Fruit fly (Drosophila melanogaster) whole organism, embryonic: ENCODE results near the gene CG15547.

Experiments used
- Awh ChIP-seq: fragments of 200-800 bp; sonication (Bioruptor generic); IDR thresholded peaks from 2 replicates; pipeline ENCODE4, ENCODE4 v1.3.6; 2022; ENCODE audit warnings: missing biosample characterization, missing genetic modification characterization
- CG10209 ChIP-seq: fragments of 200-800 bp; sonication (Bioruptor generic); optimal IDR thresholded peaks from 3 replicates; lab custom pipeline; 2017; ENCODE audit warnings: missing biosample characterization, mild to moderate bottlenecking, missing genetic modification characterization, missing genetic modification reagents
- CG10431 ChIP-seq: fragments of 200-800 bp; sonication (Bioruptor generic); optimal IDR thresholded peaks from 3 replicates; lab custom pipeline; 2018; ENCODE audit warnings: missing biosample characterization, mild to moderate bottlenecking, missing genetic modification characterization
- CG10654 ChIP-seq: fragments of 200-800 bp; sonication (Bioruptor generic); optimal IDR thresholded peaks from 2 replicates; lab custom pipeline; 2016; ENCODE audit warnings: missing biosample characterization, missing genetic modification characterization
- CG11456 ChIP-seq: fragments of 200-800 bp; sonication (Bioruptor generic); IDR thresholded peaks from 3 replicates; pipeline ENCODE4 v1.3.6; 2022; ENCODE audit warnings: missing biosample characterization, missing genetic modification characterization
- CG12236 ChIP-seq: fragments of 200-800 bp; sonication (Bioruptor generic); optimal IDR thresholded peaks from 2 replicates; lab custom pipeline; 2016; ENCODE audit warnings: missing biosample characterization, missing genetic modification characterization
- CG13123 ChIP-seq: fragments of 200-800 bp; sonication (Bioruptor generic); optimal IDR thresholded peaks from 2 replicates; lab custom pipeline; 2016; ENCODE audit warnings: missing biosample characterization, missing genetic modification characterization
- CG14710 ChIP-seq: fragments of 200-800 bp; sonication (Bioruptor generic); optimal IDR thresholded peaks from 3 replicates; lab custom pipeline; 2019; ENCODE audit warnings: missing biosample characterization, mild to moderate bottlenecking, missing genetic modification characterization, moderate library complexity
- CG15269 ChIP-seq: fragments of 200-800 bp; sonication (Bioruptor generic); optimal IDR thresholded peaks from 2 replicates; lab custom pipeline; 2018; ENCODE audit warnings: missing biosample characterization, mild to moderate bottlenecking, missing genetic modification characterization, moderate library complexity
- CG15601 ChIP-seq: fragments of 200-800 bp; sonication (Bioruptor generic); optimal IDR thresholded peaks from 3 replicates; lab custom pipeline; 2019; ENCODE audit warnings: missing biosample characterization, mild to moderate bottlenecking, missing genetic modification characterization, moderate library complexity
- CG1603 ChIP-seq: fragments of 200-800 bp; sonication (Bioruptor generic); optimal IDR thresholded peaks from 2 replicates; lab custom pipeline; 2019; ENCODE audit warnings: missing biosample characterization, mild to moderate bottlenecking, missing genetic modification characterization, moderate library complexity
- CG16863 ChIP-seq: fragments of 200-800 bp; sonication (Bioruptor generic); optimal IDR thresholded peaks from 3 replicates; lab custom pipeline; 2016; ENCODE audit warnings: missing biosample characterization, missing genetic modification characterization
- CG17328 ChIP-seq: fragments of 200-800 bp; sonication (Bioruptor generic); IDR thresholded peaks from 2 replicates; pipeline ENCODE4 v1.3.6; 2022; ENCODE audit warnings: missing biosample characterization, missing genetic modification characterization
- CG17359 ChIP-seq: fragments of 200-800 bp; sonication (Bioruptor generic); optimal IDR thresholded peaks from 3 replicates; lab custom pipeline; 2018; ENCODE audit warnings: missing biosample characterization, mild to moderate bottlenecking, missing genetic modification characterization, moderate library complexity
- CG18599 ChIP-seq: fragments of 200-800 bp; sonication (Bioruptor generic); optimal IDR thresholded peaks from 3 replicates; lab custom pipeline; 2017; ENCODE audit warnings: missing biosample characterization, missing genetic modification characterization, mild to moderate bottlenecking, moderate library complexity, missing genetic modification reagents
- CG30431 ChIP-seq: fragments of 200-800 bp; sonication (Bioruptor generic); optimal IDR thresholded peaks from 2 replicates; lab custom pipeline; 2017; ENCODE audit warnings: missing biosample characterization, missing genetic modification characterization
- CG3163 ChIP-seq: fragments of 200-800 bp; sonication (Bioruptor generic); optimal IDR thresholded peaks from 3 replicates; lab custom pipeline; 2016; ENCODE audit warnings: missing biosample characterization, missing genetic modification characterization
- CG32767 ChIP-seq: fragments of 200-800 bp; sonication (Bioruptor generic); IDR thresholded peaks from 2 replicates; pipeline ENCODE4 v1.3.6; 2022; ENCODE audit warnings: missing biosample characterization, missing genetic modification characterization
- CG33557 ChIP-seq: fragments of 200-800 bp; sonication (Bioruptor generic); optimal IDR thresholded peaks from 2 replicates; lab custom pipeline; 2019; ENCODE audit warnings: missing biosample characterization, mild to moderate bottlenecking, missing genetic modification characterization, moderate library complexity
- CG8765 ChIP-seq: fragments of 200-800 bp; sonication (Bioruptor generic); IDR thresholded peaks from 2 replicates; pipeline ENCODE4 v1.3.6; 2022; ENCODE audit warnings: missing biosample characterization, missing genetic modification characterization
- CoRest ChIP-seq: fragments of 200-800 bp; sonication (Bioruptor generic); optimal IDR thresholded peaks from 3 replicates; lab custom pipeline; 2018; ENCODE audit warnings: missing biosample characterization, mild to moderate bottlenecking, missing genetic modification characterization, moderate library complexity
- D ChIP-seq, 2 experiments: fragments of 200-800 bp in 1 of 2; fragments of >200 bp in 1 of 2; sonication (Bioruptor generic) in 1 of 2; optimal IDR thresholded peaks; 2 replicates in 1 of 2; 3 replicates in 1 of 2; lab custom pipeline; 2017; ENCODE audit warnings: mild to moderate bottlenecking in 1 of 2, missing biosample characterization in 1 of 2, missing genetic modification characterization in 1 of 2, missing genetic modification reagents in 1 of 2
- D19B ChIP-seq: fragments of 200-800 bp; sonication (Bioruptor generic); optimal IDR thresholded peaks from 2 replicates; lab custom pipeline; 2017; ENCODE audit warnings: missing biosample characterization, mild to moderate bottlenecking, missing genetic modification characterization
- Ets97D ChIP-seq: fragments of 200-800 bp; sonication (Bioruptor generic); optimal IDR thresholded peaks from 3 replicates; lab custom pipeline; 2016; ENCODE audit warnings: missing biosample characterization, missing genetic modification characterization
- HHEX ChIP-seq: fragments of 200-800 bp; sonication (Bioruptor generic); optimal IDR thresholded peaks from 3 replicates; lab custom pipeline; 2017; ENCODE audit warnings: missing biosample characterization, mild to moderate bottlenecking, missing genetic modification characterization, missing genetic modification reagents
- HLH4C ChIP-seq: fragments of 200-800 bp; sonication (Bioruptor generic); IDR thresholded peaks from 3 replicates; pipeline ENCODE4 v1.3.6; 2022; ENCODE audit warnings: missing biosample characterization, missing genetic modification characterization; ENCODE audit not compliant: partially characterized antibody
- Hr78 ChIP-seq, 2 experiments: fragments of 200-800 bp in 1 of 2; fragments of >200 bp in 1 of 2; sonication (Bioruptor generic) in 1 of 2; optimal IDR thresholded peaks; 2 replicates each; lab custom pipeline; 2017 to 2019; ENCODE audit warnings: missing biosample characterization in 2 of 2, missing genetic modification characterization in 2 of 2, mild to moderate bottlenecking in 1 of 2, moderate library complexity in 1 of 2
- Neu2 ChIP-seq: fragments of 200-800 bp; sonication (Bioruptor generic); optimal IDR thresholded peaks from 3 replicates; lab custom pipeline; 2016; ENCODE audit warnings: missing biosample characterization, missing genetic modification characterization, borderline replicate concordance
- Nf-YB ChIP-seq: fragments of 200-800 bp; sonication (Bioruptor generic); optimal IDR thresholded peaks from 3 replicates; lab custom pipeline; 2019; ENCODE audit warnings: missing biosample characterization, mild to moderate bottlenecking, missing genetic modification characterization, moderate library complexity
- Oaz ChIP-seq: fragments of 200-800 bp; sonication (Bioruptor generic); IDR thresholded peaks from 2 replicates; pipeline ENCODE4 v1.3.6; 2022; ENCODE audit warnings: missing biosample characterization, missing genetic modification characterization
- Sox100B ChIP-seq: fragments of 200-800 bp; sonication (Bioruptor generic); optimal IDR thresholded peaks from 3 replicates; lab custom pipeline; 2018; ENCODE audit warnings: missing biosample characterization, mild to moderate bottlenecking, missing genetic modification characterization
- Sry-δ ChIP-seq: fragments of 200-800 bp; sonication (Bioruptor generic); optimal IDR thresholded peaks from 2 replicates; lab custom pipeline; 2016; ENCODE audit warnings: missing biosample characterization, missing genetic modification characterization
- Trl ChIP-seq, 3 experiments: fragments of >200 bp in 2 of 3; fragments of 200-800 bp in 1 of 3; sonication (Bioruptor generic) in 1 of 3; optimal IDR thresholded peaks; 2 replicates in 1 of 3; 3 replicates in 2 of 3; lab custom pipeline; 2016 to 2017; ENCODE audit warnings: missing biosample characterization in 1 of 3, missing genetic modification characterization in 1 of 3
- YL-1 ChIP-seq: fragments of 200-800 bp; sonication (Bioruptor generic); optimal IDR thresholded peaks from 3 replicates; lab custom pipeline; 2017; ENCODE audit warnings: missing biosample characterization, mild to moderate bottlenecking, missing genetic modification characterization
- ac ChIP-seq: fragments of 200-800 bp; sonication (Bioruptor generic); optimal IDR thresholded peaks from 3 replicates; lab custom pipeline; 2017; ENCODE audit warnings: missing biosample characterization, mild to moderate bottlenecking, missing genetic modification characterization
- ara ChIP-seq: fragments of 200-800 bp; sonication (Bioruptor generic); IDR thresholded peaks from 2 replicates; pipeline ENCODE4 v1.3.6; 2022; ENCODE audit warnings: missing biosample characterization, missing genetic modification characterization
- bab2 ChIP-seq: fragments of 200-800 bp; sonication (Bioruptor generic); optimal IDR thresholded peaks from 2 replicates; lab custom pipeline; 2016; ENCODE audit warnings: missing biosample characterization, missing genetic modification characterization
- bsh ChIP-seq, 2 experiments: fragments of 200-800 bp; sonication (Bioruptor generic); optimal IDR thresholded peaks; 2 replicates each; lab custom pipeline; 2017 to 2018; ENCODE audit warnings: mild to moderate bottlenecking in 2 of 2, missing biosample characterization in 2 of 2, missing genetic modification characterization in 2 of 2, moderate library complexity in 1 of 2
- dan ChIP-seq: fragments of 200-800 bp; sonication (Bioruptor generic); IDR thresholded peaks from 2 replicates; pipeline ENCODE4 v1.3.6; 2022; ENCODE audit warnings: missing biosample characterization, missing genetic modification characterization
- hbn ChIP-seq: fragments of 200-800 bp; sonication (Bioruptor generic); IDR thresholded peaks from 2 replicates; pipeline ENCODE4 v1.3.6; 2022; ENCODE audit warnings: missing biosample characterization, missing genetic modification characterization; ENCODE audit not compliant: partially characterized antibody
- lola ChIP-seq, 3 experiments: fragments of >200 bp in 2 of 3; fragments of 200-800 bp in 1 of 3; sonication (Bioruptor generic) in 1 of 3; optimal IDR thresholded peaks; 2 replicates each; lab custom pipeline; 2017 to 2019; ENCODE audit warnings: missing biosample characterization in 3 of 3, missing genetic modification characterization in 3 of 3, mild to moderate bottlenecking in 1 of 3, moderate library complexity in 1 of 3
- luna ChIP-seq: fragments of 200-800 bp; sonication (Bioruptor generic); optimal IDR thresholded peaks from 2 replicates; lab custom pipeline; 2016; ENCODE audit warnings: missing biosample characterization, missing genetic modification characterization
- onecut ChIP-seq: fragments of 200-800 bp; sonication (Bioruptor generic); IDR thresholded peaks from 2 replicates; pipeline ENCODE4 v1.3.6; 2022; ENCODE audit warnings: missing biosample characterization, missing genetic modification characterization
- scrt ChIP-seq: fragments of 200-800 bp; sonication (Bioruptor generic); optimal IDR thresholded peaks from 2 replicates; lab custom pipeline; 2018; ENCODE audit warnings: missing biosample characterization, mild to moderate bottlenecking, missing genetic modification characterization, moderate library complexity
- sens ChIP-seq: fragments of 200-800 bp; sonication (Bioruptor generic); peaks from one replicate; lab custom pipeline; 2016; ENCODE audit warnings: missing biosample characterization, missing genetic modification characterization
- seq ChIP-seq: fragments of 200-800 bp; sonication (Bioruptor generic); IDR thresholded peaks from 2 replicates; pipeline ENCODE4 v1.3.6; 2022; ENCODE audit warnings: missing biosample characterization, missing genetic modification characterization
- slp2 ChIP-seq: fragments of 200-800 bp; sonication (Bioruptor generic); optimal IDR thresholded peaks from 2 replicates; lab custom pipeline; 2016; ENCODE audit warnings: missing biosample characterization, missing genetic modification characterization
- tin ChIP-seq: fragments of 200-800 bp; sonication (Bioruptor generic); optimal IDR thresholded peaks from 3 replicates; lab custom pipeline; 2016; ENCODE audit warnings: missing biosample characterization, missing genetic modification characterization
- twi ChIP-seq: fragments of 200-800 bp; optimal IDR thresholded peaks from 2 replicates; lab custom pipeline; 2019; ENCODE audit warnings: missing biosample characterization, mild to moderate bottlenecking, missing genetic modification characterization, moderate library complexity

The CG15547 gene

dm6 chr3R:30932092-30932491 lies 48.8 kb upstream of the CG15547 start (continued):
- peak; percentile 73 for TF ChIP-seq sens (GFP tag; lab: Kevin White, UChicago)
- TF ChIP-seq bab2 (GFP tag; lab: Kevin White, UChicago): peak; percentile 32
- no peak for TF ChIP-seq CG8765
- no peak for TF ChIP-seq Ets97D (GFP tag; lab: Kevin White, UChicago)
- TF ChIP-seq hbn (GFP tag; lab: Robert Waterston, UW): no peak
- TF ChIP-seq CG15269: no peak
- TF ChIP-seq scrt (GFP tag; lab: Kevin White, UChicago): no peak
- TF ChIP-seq CoRest (tag; lab: Kevin White, UChicago): no peak
- TF ChIP-seq CG17359: peak; percentile 12
- TF ChIP-seq CG1603: peak; percentile 22
- TF ChIP-seq Sry-δ (GFP tag; lab: Kevin White, UChicago): no peak
- no peak for TF ChIP-seq CG17328 (GFP tag; lab: Robert Waterston, UW)
- peak; percentile 50 for TF ChIP-seq Nf-YB (GFP tag; lab: Kevin White, UChicago)
- peak; percentile 23 for TF ChIP-seq CG30431
- peak; percentile 1 for TF ChIP-seq ac (GFP tag; lab: Kevin White, UChicago)
- no peak for TF ChIP-seq YL-1
- TF ChIP-seq Hr78 (GFP tag; optimal IDR thresholded peaks at IDR 0.05; lab: Kevin White, UChicago): no peak
- no peak for TF ChIP-seq D19B (GFP tag; lab: Kevin White, UChicago)
- TF ChIP-seq CG10654 (GFP tag; lab: Kevin White, UChicago): no peak
- peak; percentile 1 for TF ChIP-seq CG10209
- no peak for TF ChIP-seq luna (GFP tag; lab: Kevin White, UChicago)
- peak; percentile 38; the same call in 1 of the 2 replicates for TF ChIP-seq Awh (GFP tag; lab: Robert Waterston, UW)
- TF ChIP-seq slp2 (GFP tag; lab: Kevin White, UChicago): no peak
- TF ChIP-seq Oaz (GFP tag; lab: Robert Waterston, UW): no peak
- no peak for TF ChIP-seq lola (GFP tag; optimal IDR thresholded peaks at IDR 0.05; lab: Kevin White, UChicago)
- peak in 1 of 2 experiments; percentile 8 for TF ChIP-seq bsh (GFP tag; optimal IDR thresholded peaks at IDR 0.05; lab: Kevin White, UChicago)
- TF ChIP-seq HLH4C (GFP tag; lab: Robert Waterston, UW): no peak
- peak; percentile 1 for TF ChIP-seq CG14710 (tag; lab: Kevin White, UChicago)
- peak; percentile 16 for TF ChIP-seq CG18599 (GFP tag; lab: Kevin White, UChicago)
- no peak for TF ChIP-seq CG3163 (GFP tag; lab: Kevin White, UChicago)
- TF ChIP-seq tin (GFP tag; lab: Kevin White, UChicago): no peak
- no peak for TF ChIP-seq CG11456 (GFP tag; lab: Robert Waterston, UW)
- TF ChIP-seq CG16863 (GFP tag; lab: Kevin White, UChicago): no peak
- TF ChIP-seq twi (tag; lab: Kevin White, UChicago): no peak
- no peak for TF ChIP-seq Neu2 (GFP tag; lab: Kevin White, UChicago)
- TF ChIP-seq CG10431 (GFP tag; lab: Kevin White, UChicago): no peak
- TF ChIP-seq ara: 0 out of 2 replicates have a peak, but pooled peaks have one; percentile 36
- TF ChIP-seq Sox100B (GFP tag; lab: Kevin White, UChicago): peak; percentile 6
- TF ChIP-seq CG33557 (GFP tag; lab: Kevin White, UChicago): peak; percentile 6
- no peak for TF ChIP-seq onecut
- no peak for TF ChIP-seq dan (GFP tag; lab: Robert Waterston, UW)
- TF ChIP-seq CG13123 (GFP tag; lab: Kevin White, UChicago): no peak
- no peak for TF ChIP-seq CG15601 (tag; lab: Kevin White, UChicago)
- TF ChIP-seq seq (GFP tag; lab: Robert Waterston, UW): 0 out of 2 replicates have a peak, but pooled peaks have one; percentile 15
- no peak for TF ChIP-seq Trl (optimal IDR thresholded peaks at IDR 0.05; lab: Kevin White, UChicago)
- TF ChIP-seq Trl (GFP tag; optimal IDR thresholded peaks at IDR 0.05; lab: Kevin White, UChicago): no peak
- no peak for TF ChIP-seq CG12236
- no peak for TF ChIP-seq CG32767
- TF ChIP-seq D (optimal IDR thresholded peaks at IDR 0.05; lab: Kevin White, UChicago): no peak
- peak; percentile 8 for TF ChIP-seq D (GFP tag; optimal IDR thresholded peaks at IDR 0.05; lab: Kevin White, UChicago)
- no peak for TF ChIP-seq HHEX (GFP tag; lab: Kevin White, UChicago)
